Worm (Caenorhabditis elegans) whole organism, L4 larva: Measurements from ENCODE around the gene fbxb-57.

Source experiments
- F37D6.2 ChIP-seq: sonication (generic microtip); optimal IDR thresholded peaks from 2 replicates; lab custom pipeline; 2016; ENCODE audit warnings: mild to moderate bottlenecking, missing genetic modification characterization, missing compliant biosample characterization
- F44E2.7 ChIP-seq: fragments of 200-800 bp; sonication (Bioruptor generic); IDR thresholded peaks from 2 replicates; pipeline ENCODE4 v2.1.2; 2022; ENCODE audit warnings: missing genetic modification characterization, missing compliant biosample characterization
- F49E8.2 ChIP-seq: sonication (generic microtip); optimal IDR thresholded peaks from 2 replicates; lab custom pipeline; 2016; ENCODE audit warnings: missing compliant biosample characterization, mild to moderate bottlenecking, missing genetic modification characterization, borderline replicate concordance
- T26A8.4 ChIP-seq: fragments of 200-800 bp; sonication (Bioruptor generic); IDR thresholded peaks from 2 replicates; pipeline ENCODE4 v1.3.6; 2022; ENCODE audit warnings: missing genetic modification characterization, missing compliant biosample characterization
- Y5F2A.4 ChIP-seq: fragments of 200-800 bp; sonication (Bioruptor generic); optimal IDR thresholded peaks from 2 replicates; lab custom pipeline; 2018; ENCODE audit warnings: mild to moderate bottlenecking, missing genetic modification characterization, missing compliant biosample characterization
- ZK337.2 ChIP-seq: fragments of 200-800 bp; sonication (Bioruptor generic); IDR thresholded peaks from 2 replicates; pipeline ENCODE4 v1.3.6; 2022; ENCODE audit warnings: missing genetic modification reagents, missing genetic modification characterization, missing compliant biosample characterization
- aha-1 ChIP-seq: fragments of 150-350 bp; peaks from one replicate; lab custom pipeline; 2014; ENCODE audit warnings: missing biosample characterization, missing genetic modification characterization
- ama-1 ChIP-seq: fragments of 150-350 bp; optimal IDR thresholded peaks from 2 replicates; lab custom pipeline; 2014; ENCODE audit warnings: inconsistent platforms, mixed read lengths
- arid-1 ChIP-seq: fragments of 200-800 bp; sonication (Bioruptor generic); conservative IDR thresholded peaks from 2 replicates; pipeline ENCODE4 v1.3.6; 2022; ENCODE audit warnings: missing genetic modification reagents, missing genetic modification characterization, missing compliant biosample characterization
- ceh-44 ChIP-seq: fragments of 200-800 bp; sonication (Bioruptor generic); IDR thresholded peaks from 2 replicates; pipeline ENCODE4 v1.3.6; 2022; ENCODE audit warnings: missing genetic modification reagents, missing genetic modification characterization, missing compliant biosample characterization
- ceh-62 ChIP-seq: sonication (generic microtip); optimal IDR thresholded peaks from 2 replicates; lab custom pipeline; 2017; ENCODE audit warnings: missing biosample characterization, missing genetic modification characterization
- ctbp-1 ChIP-seq: fragments of 200-800 bp; sonication (Bioruptor generic); IDR thresholded peaks from 2 replicates; pipeline ENCODE4 v1.3.6; 2022; ENCODE audit warnings: missing genetic modification reagents, missing genetic modification characterization, missing compliant biosample characterization
- dmd-8 ChIP-seq: fragments of 200-800 bp; sonication (Bioruptor generic); IDR thresholded peaks from 2 replicates; pipeline ENCODE4 v1.3.6; 2022; ENCODE audit warnings: missing genetic modification characterization, missing compliant biosample characterization
- dmd-9 ChIP-seq: fragments of 200-800 bp; sonication (Bioruptor generic); IDR thresholded peaks from 2 replicates; pipeline ENCODE4 v1.3.6; 2022; ENCODE audit warnings: missing genetic modification reagents, missing genetic modification characterization, missing compliant biosample characterization
- dpl-1 ChIP-seq: fragments of 150-350 bp; optimal IDR thresholded peaks from 2 replicates; lab custom pipeline; 2014; ENCODE audit warnings: missing biosample characterization, missing genetic modification reagents, missing genetic modification characterization
- hif-1 ChIP-seq, 2 experiments: sonication (generic microtip); optimal IDR thresholded peaks; 2 replicates each; lab custom pipeline; 2016 to 2017; ENCODE audit warnings: missing compliant biosample characterization in 2 of 2, missing genetic modification characterization in 2 of 2, missing genetic modification reagents in 2 of 2, missing genotype in 2 of 2, mild to moderate bottlenecking in 1 of 2
- hlh-11 ChIP-seq: fragments of 200-800 bp; sonication (Bioruptor generic); optimal IDR thresholded peaks from 2 replicates; lab custom pipeline; 2018; ENCODE audit warnings: mild to moderate bottlenecking, missing genetic modification characterization, missing compliant biosample characterization
- lin-1 ChIP-seq: fragments of 200-800 bp; sonication (Bioruptor generic); IDR thresholded peaks from 2 replicates; pipeline ENCODE4 v1.3.6; 2022; ENCODE audit warnings: missing genetic modification reagents, missing genetic modification characterization, missing compliant biosample characterization
- lin-13 ChIP-seq: fragments of 150-350 bp; optimal IDR thresholded peaks from 2 replicates; lab custom pipeline; 2014; ENCODE audit warnings: missing biosample characterization, missing genetic modification reagents, missing genetic modification characterization
- lin-29 ChIP-seq: fragments of 200-800 bp; sonication (Bioruptor generic); IDR thresholded peaks from 2 replicates; pipeline ENCODE4 v1.3.6; 2022; ENCODE audit warnings: missing genetic modification reagents, missing genetic modification characterization, missing compliant biosample characterization
- lin-39 ChIP-seq: fragments of 150-350 bp; optimal IDR thresholded peaks from 2 replicates; lab custom pipeline; 2014; ENCODE audit warnings: missing biosample characterization, missing genetic modification reagents, missing genetic modification characterization
- lir-3 ChIP-seq: sonication (generic microtip); optimal IDR thresholded peaks from 2 replicates; lab custom pipeline; 2016; ENCODE audit warnings: mild to moderate bottlenecking, missing genetic modification characterization, missing compliant biosample characterization
- lsy-2 ChIP-seq, 2 experiments: fragments of 150-350 bp in 1 of 2; sonication (generic microtip) in 1 of 2; optimal IDR thresholded peaks; 2 replicates each; lab custom pipeline; 2014 to 2017; ENCODE audit warnings: missing biosample characterization in 2 of 2, missing genetic modification characterization in 2 of 2
- madf-5 ChIP-seq, 2 experiments: fragments of 200-800 bp; sonication (Bioruptor generic); IDR thresholded peaks; 2 replicates each; pipeline ENCODE4 v1.3.6; 2022; ENCODE audit warnings: missing compliant biosample characterization in 2 of 2, missing genetic modification characterization in 2 of 2
- mes-2 ChIP-seq: sonication (generic microtip); optimal IDR thresholded peaks from 2 replicates; lab custom pipeline; 2016; ENCODE audit warnings: missing genotype, mild to moderate bottlenecking, missing genetic modification characterization, missing compliant biosample characterization; ENCODE audit not compliant: poor library complexity, severe bottlenecking
- mxl-2 ChIP-seq: fragments of 200-800 bp; sonication (Bioruptor generic); conservative IDR thresholded peaks from 2 replicates; pipeline ENCODE4 v1.3.6; 2022; ENCODE audit warnings: missing genetic modification reagents, missing genetic modification characterization, missing compliant biosample characterization
- nhr-11 ChIP-seq: fragments of 150-350 bp; optimal IDR thresholded peaks from 2 replicates; lab custom pipeline; 2014; ENCODE audit warnings: missing biosample characterization, missing genetic modification characterization
- nhr-111 ChIP-seq: fragments of 200-800 bp; sonication (Bioruptor generic); optimal IDR thresholded peaks from 2 replicates; lab custom pipeline; 2018; ENCODE audit warnings: mild to moderate bottlenecking, missing genetic modification characterization, missing compliant biosample characterization
- nhr-237 ChIP-seq: sonication (generic microtip); optimal IDR thresholded peaks from 2 replicates; lab custom pipeline; 2017; ENCODE audit warnings: missing biosample characterization, missing genetic modification characterization
- nhr-42 ChIP-seq: fragments of 200-800 bp; sonication (Bioruptor generic); IDR thresholded peaks from 2 replicates; pipeline ENCODE4 v1.3.6; 2022; ENCODE audit warnings: missing genetic modification characterization, missing compliant biosample characterization
- nhr-6 ChIP-seq: fragments of 150-350 bp; optimal IDR thresholded peaks from 2 replicates; lab custom pipeline; 2014; ENCODE audit warnings: missing biosample characterization, missing genetic modification characterization
- nhr-76 ChIP-seq: fragments of 150-350 bp; optimal IDR thresholded peaks from 2 replicates; lab custom pipeline; 2014; ENCODE audit warnings: missing biosample characterization, missing genetic modification characterization
- pha-4 ChIP-seq, 2 experiments: fragments of 150-350 bp in 1 of 2; fragments of 200-800 bp in 1 of 2; sonication (Bioruptor generic) in 1 of 2; IDR thresholded peaks in 1 of 2; optimal IDR thresholded peaks in 1 of 2; 2 replicates each; pipeline versions ENCODE4 v1.3.6 to Lab custom; 2014 to 2022; ENCODE audit warnings: missing genetic modification characterization in 2 of 2, missing genetic modification reagents in 2 of 2, missing biosample characterization in 1 of 2, missing compliant biosample characterization in 1 of 2
- php-3 ChIP-seq: fragments of 200-800 bp; sonication (Bioruptor generic); IDR thresholded peaks from 2 replicates; pipeline ENCODE4 v1.3.6; 2022; ENCODE audit warnings: missing genetic modification reagents, missing genetic modification characterization, missing compliant biosample characterization
- pqm-1 ChIP-seq: sonication (generic microtip); optimal IDR thresholded peaks from 2 replicates; lab custom pipeline; 2017; ENCODE audit warnings: missing biosample characterization, missing genetic modification characterization
- set-16 ChIP-seq: fragments of 200-800 bp; sonication (Bioruptor generic); IDR thresholded peaks from 2 replicates; pipeline ENCODE4 v1.3.6; 2022; ENCODE audit warnings: missing genetic modification reagents, missing genetic modification characterization, missing compliant biosample characterization
- unc-130 ChIP-seq: sonication (generic microtip); optimal IDR thresholded peaks from 2 replicates; lab custom pipeline; 2016; ENCODE audit warnings: missing genetic modification reagents, missing genetic modification characterization, missing compliant biosample characterization
- unc-39 ChIP-seq: sonication (generic microtip); optimal IDR thresholded peaks from 2 replicates; lab custom pipeline; 2017; ENCODE audit warnings: missing biosample characterization, missing genetic modification characterization
- unc-62 ChIP-seq, 3 experiments: fragments of 150-350 bp in 1 of 3; sonication (generic microtip); optimal IDR thresholded peaks in 2 of 3; peaks in 1 of 3; 1 replicate in 1 of 3; 2 replicates in 2 of 3; lab custom pipeline; 2014 to 2017; ENCODE audit warnings: missing biosample characterization in 3 of 3, missing genetic modification characterization in 3 of 3, missing genetic modification reagents in 3 of 3, missing genotype in 1 of 3
- vab-7 ChIP-seq: fragments of 200-800 bp; sonication (Bioruptor generic); IDR thresholded peaks from 2 replicates; pipeline ENCODE4 v1.3.6; 2022; ENCODE audit warnings: missing genetic modification reagents, missing genetic modification characterization, missing compliant biosample characterization
- zip-2 ChIP-seq: fragments of 150-350 bp; optimal IDR thresholded peaks from 2 replicates; lab custom pipeline; 2014; ENCODE audit warnings: missing biosample characterization, missing genetic modification characterization

The fbxb-57 gene

ce11 chrV:19308137-19308536, 19.6 kb downstream of the fbxb-57 start:
- TF ChIP-seq vab-7 (GFP tag; lab: Robert Waterston, UW) (no peak), T26A8.4 (GFP tag; lab: Robert Waterston, UW) (no peak), lir-3 (tag; lab: Kevin White, UChicago) (no peak), dpl-1 (GFP tag; lab: Kevin White, UChicago) (no peak), nhr-237 (tag; lab: Kevin White, UChicago) (no peak), dmd-8 (GFP tag; lab: Robert Waterston, UW) (no peak), ama-1 (no peak), aha-1 (tag; lab: Kevin White, UChicago) (peak; percentile 45), ctbp-1 (GFP tag; lab: Robert Waterston, UW) (no peak), set-16 (GFP tag; lab: Robert Waterston, UW) (peak; percentile 69), nhr-76 (tag; lab: Kevin White, UChicago) (no peak), lin-13 (GFP tag; lab: Kevin White, UChicago) (no peak)

DNA sequence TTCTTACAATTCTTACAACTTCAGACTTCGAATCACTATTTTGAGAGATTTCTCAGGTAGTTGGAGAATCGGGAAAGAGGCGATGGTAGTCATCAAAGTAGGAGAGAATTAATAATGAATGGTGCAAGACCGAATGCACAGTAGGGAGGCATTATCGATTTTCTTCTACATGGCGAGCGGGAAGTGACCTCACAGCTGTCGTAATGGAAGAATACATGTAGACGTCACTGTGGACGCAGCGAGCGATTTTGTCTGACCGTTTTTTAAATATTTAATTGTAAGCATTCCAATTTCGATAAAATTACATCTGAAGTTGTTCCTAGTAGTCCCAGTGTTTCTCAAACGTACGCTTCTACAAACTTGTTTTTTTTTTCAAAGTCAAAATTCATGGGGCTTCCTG, 21.0 kb downstream of the fbxb-57 start, which contains the start of gene F55C9.11:
Gene F55C9.11 (minus strand): TSS at position 101 of the 400 bp plus-strand sequence.
- TF ChIP-seq unc-62 (GFP tag; optimal IDR thresholded peaks at IDR 0.05 in 1 of 2; lab: Kevin White, UChicago) = peak in 1 of 2 experiments; percentile 62
- TF ChIP-seq unc-62 (tag; optimal IDR thresholded peaks at IDR 0.05; lab: Kevin White, UChicago) = no peak
- no peak for TF ChIP-seq pha-4 (GFP tag; IDR thresholded peaks at IDR 0.05; lab: Robert Waterston, UW)
- no peak for TF ChIP-seq pha-4 (tag; optimal IDR thresholded peaks at IDR 0.05; lab: Kevin White, UChicago)

DNA sequence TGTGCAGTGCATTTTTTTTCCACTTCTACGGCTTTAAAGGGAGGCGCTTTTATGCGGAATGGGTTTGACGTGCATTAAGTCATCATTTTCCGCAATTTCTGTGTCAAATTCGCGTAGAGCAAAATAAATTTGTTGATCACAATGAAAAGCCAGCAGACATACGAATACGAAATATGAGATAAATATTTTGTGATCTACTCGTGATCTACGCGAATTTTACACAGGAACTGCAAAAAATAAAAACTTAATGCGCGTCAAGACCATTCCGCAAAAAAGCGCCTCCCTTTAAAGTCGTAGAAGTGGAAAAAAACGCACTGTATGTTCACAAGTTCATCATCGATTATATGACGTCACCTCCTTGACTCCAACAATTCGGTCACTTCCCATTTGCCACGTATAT, 22.8 kb downstream of the fbxb-57 start, which contains the start of gene C43D7.8:
Gene C43D7.8 (minus strand): TSS at position 101 of the 400 bp plus-strand sequence.
- TF ChIP-seq nhr-111 (GFP tag; lab: Kevin White, UChicago) = no peak
- no peak for TF ChIP-seq nhr-11
- no peak for TF ChIP-seq F37D6.2 (tag; lab: Kevin White, UChicago)
- TF ChIP-seq F44E2.7 (GFP tag; lab: Robert Waterston, UW) = no peak
- no peak for TF ChIP-seq lsy-2 (tag; optimal IDR thresholded peaks at IDR 0.05; lab: Kevin White, UChicago)
- TF ChIP-seq ZK337.2 (GFP tag; lab: Robert Waterston, UW) = no peak
- no peak for TF ChIP-seq pqm-1 (tag; lab: Kevin White, UChicago)
- no peak for TF ChIP-seq mes-2 (tag; lab: Kevin White, UChicago)
- no peak for TF ChIP-seq T26A8.4 (GFP tag; lab: Robert Waterston, UW)
- no peak for TF ChIP-seq F49E8.2 (tag; lab: Kevin White, UChicago)
- TF ChIP-seq ceh-62 = no peak
- TF ChIP-seq Y5F2A.4 (GFP tag; lab: Kevin White, UChicago) = no peak
- TF ChIP-seq nhr-42 (GFP tag; lab: Robert Waterston, UW) = no peak

DNA sequence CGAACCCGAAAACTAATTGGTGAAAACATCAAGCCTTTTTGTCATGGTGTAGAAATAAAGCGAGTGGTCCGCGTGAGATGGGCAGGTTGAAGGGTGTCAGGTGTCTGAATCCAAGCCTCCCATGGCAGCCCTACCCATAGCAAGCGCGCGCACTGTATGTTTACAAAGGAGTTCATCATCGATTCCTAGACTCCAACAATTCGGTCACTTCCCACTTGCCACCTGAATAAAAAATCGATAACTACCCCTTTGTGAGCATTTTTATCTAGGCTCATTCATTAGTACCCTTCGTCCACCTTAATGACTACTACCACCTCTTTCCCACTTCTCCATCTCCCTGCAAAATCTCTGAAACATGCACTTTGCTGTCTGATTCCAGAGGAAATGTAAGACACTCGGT, 24.4 kb downstream of the fbxb-57 start, which contains the start of gene fbxb-64:
Gene fbxb-64 (plus strand): TSS at position 301 of the 400 bp plus-strand sequence.
- no peak for TF ChIP-seq hlh-11 (tag; lab: Kevin White, UChicago)
- TF ChIP-seq ceh-44 (GFP tag; lab: Robert Waterston, UW) = no peak
- TF ChIP-seq lin-29 (GFP tag; lab: Robert Waterston, UW) = no peak
- no peak for TF ChIP-seq arid-1 (GFP tag; lab: Robert Waterston, UW)
- no peak for TF ChIP-seq unc-130
- TF ChIP-seq dmd-9 (GFP tag; lab: Robert Waterston, UW) = no peak
- no peak for TF ChIP-seq lin-1 (GFP tag; lab: Robert Waterston, UW)
- no peak for TF ChIP-seq zip-2 (tag; lab: Kevin White, UChicago)
- TF ChIP-seq lin-39 (tag; lab: Kevin White, UChicago) = no peak
- no peak for TF ChIP-seq unc-39
- TF ChIP-seq madf-5 (GFP tag; IDR thresholded peaks at IDR 0.05; lab: Robert Waterston, UW) = no peak
- no peak for TF ChIP-seq nhr-11
- no peak for TF ChIP-seq dmd-8 (GFP tag; lab: Robert Waterston, UW)
- no peak for TF ChIP-seq mxl-2 (GFP tag; lab: Robert Waterston, UW)
- TF ChIP-seq hif-1 (tag; optimal IDR thresholded peaks at IDR 0.05; lab: Kevin White, UChicago) = no peak
- TF ChIP-seq lsy-2 (tag; optimal IDR thresholded peaks at IDR 0.05; lab: Kevin White, UChicago) = no peak
- TF ChIP-seq nhr-6 (tag; lab: Kevin White, UChicago) = no peak
- no peak for TF ChIP-seq php-3 (GFP tag; lab: Robert Waterston, UW)
- TF ChIP-seq, all 104 proteins: peak for 0
